Worm (Caenorhabditis elegans) whole organism, L4 larva: ENCODE measurements around the gene ZK632.12.

ENCODE experiments used
- F10B5.3 ChIP-seq: sonication (generic microtip); optimal IDR thresholded peaks from 2 replicates; lab custom pipeline; 2016; ENCODE audit warnings: mild to moderate bottlenecking, missing genetic modification characterization, missing compliant biosample characterization
- F37D6.2 ChIP-seq: sonication (generic microtip); optimal IDR thresholded peaks from 2 replicates; lab custom pipeline; 2016; ENCODE audit warnings: mild to moderate bottlenecking, missing genetic modification characterization, missing compliant biosample characterization
- R02D3.7 ChIP-seq: fragments of 150-350 bp; sonication (generic microtip); optimal IDR thresholded peaks from 3 replicates; lab custom pipeline; 2014; ENCODE audit warnings: missing biosample characterization, missing genetic modification characterization
- Y105C5A.15 ChIP-seq: fragments of 200-800 bp; sonication (Bioruptor generic); IDR thresholded peaks from 2 replicates; pipeline ENCODE4 v1.3.6; 2022; ENCODE audit warnings: missing genetic modification characterization, missing compliant biosample characterization
- Y48G9A.11 ChIP-seq: fragments of 200-800 bp; sonication (Bioruptor generic); IDR thresholded peaks from 2 replicates; pipeline ENCODE4 v1.3.6; 2022; ENCODE audit warnings: missing genetic modification reagents, missing genetic modification characterization, missing compliant biosample characterization
- Y75B8A.6 ChIP-seq: fragments of 200-800 bp; sonication (Bioruptor generic); IDR thresholded peaks from 2 replicates; pipeline ENCODE4 v1.3.6; 2022; ENCODE audit warnings: missing genetic modification reagents, missing genetic modification characterization, missing compliant biosample characterization
- aha-1 ChIP-seq: fragments of 150-350 bp; peaks from one replicate; lab custom pipeline; 2014; ENCODE audit warnings: missing biosample characterization, missing genetic modification characterization
- aly-2 ChIP-seq: sonication (generic microtip); optimal IDR thresholded peaks from 2 replicates; lab custom pipeline; 2018; ENCODE audit warnings: missing biosample characterization, missing genetic modification characterization
- arid-1 ChIP-seq: fragments of 200-800 bp; sonication (Bioruptor generic); conservative IDR thresholded peaks from 2 replicates; pipeline ENCODE4 v1.3.6; 2022; ENCODE audit warnings: missing genetic modification reagents, missing genetic modification characterization, missing compliant biosample characterization
- attf-4 ChIP-seq: sonication (generic microtip); optimal IDR thresholded peaks from 3 replicates; lab custom pipeline; 2017; ENCODE audit warnings: missing biosample characterization, missing genetic modification characterization
- ceh-62 ChIP-seq: sonication (generic microtip); optimal IDR thresholded peaks from 2 replicates; lab custom pipeline; 2017; ENCODE audit warnings: missing biosample characterization, missing genetic modification characterization
- ceh-82 ChIP-seq: sonication (generic microtip); optimal IDR thresholded peaks from 2 replicates; lab custom pipeline; 2017; ENCODE audit warnings: missing biosample characterization, missing genetic modification characterization
- ctbp-1 ChIP-seq: fragments of 200-800 bp; sonication (Bioruptor generic); IDR thresholded peaks from 2 replicates; pipeline ENCODE4 v1.3.6; 2022; ENCODE audit warnings: missing genetic modification reagents, missing genetic modification characterization, missing compliant biosample characterization
- daf-19 ChIP-seq: fragments of 200-800 bp; sonication (Bioruptor generic); conservative IDR thresholded peaks from 2 replicates; pipeline ENCODE4 v1.3.6; 2022; ENCODE audit warnings: missing genetic modification characterization, missing compliant biosample characterization
- daf-8 ChIP-seq: fragments of 200-800 bp; sonication (Bioruptor generic); IDR thresholded peaks from 2 replicates; pipeline ENCODE4 v1.3.6; 2022; ENCODE audit warnings: missing genetic modification characterization, missing compliant biosample characterization
- dmd-6 ChIP-seq: fragments of 200-800 bp; sonication (Bioruptor generic); IDR thresholded peaks from 2 replicates; pipeline ENCODE4 v1.3.6; 2022; ENCODE audit warnings: missing genetic modification reagents, missing genetic modification characterization, missing compliant biosample characterization
- dmd-9 ChIP-seq: fragments of 200-800 bp; sonication (Bioruptor generic); IDR thresholded peaks from 2 replicates; pipeline ENCODE4 v1.3.6; 2022; ENCODE audit warnings: missing genetic modification reagents, missing genetic modification characterization, missing compliant biosample characterization
- dpl-1 ChIP-seq: fragments of 150-350 bp; optimal IDR thresholded peaks from 2 replicates; lab custom pipeline; 2014; ENCODE audit warnings: missing biosample characterization, missing genetic modification reagents, missing genetic modification characterization
- egl-27 ChIP-seq: sonication (generic microtip); optimal IDR thresholded peaks from 3 replicates; lab custom pipeline; 2017; ENCODE audit warnings: missing biosample characterization, missing genetic modification reagents, missing genetic modification characterization
- egl-43 ChIP-seq: fragments of 200-800 bp; sonication (Bioruptor generic); IDR thresholded peaks from 2 replicates; pipeline ENCODE4 v1.3.6; 2022; ENCODE audit warnings: missing genetic modification reagents, missing genetic modification characterization, missing compliant biosample characterization
- fkh-10 ChIP-seq: fragments of 150-350 bp; optimal IDR thresholded peaks from 2 replicates; lab custom pipeline; 2014; ENCODE audit warnings: missing biosample characterization, missing genetic modification reagents, missing genetic modification characterization
- gei-8 ChIP-seq: fragments of 200-800 bp; sonication (Bioruptor generic); optimal IDR thresholded peaks from 2 replicates; lab custom pipeline; 2018; ENCODE audit warnings: mild to moderate bottlenecking, missing genetic modification characterization, missing compliant biosample characterization
- lim-7 ChIP-seq: fragments of 200-800 bp; sonication (Bioruptor generic); IDR thresholded peaks from 2 replicates; pipeline ENCODE4 v1.3.6; 2022; ENCODE audit warnings: missing genetic modification characterization, missing compliant biosample characterization
- lin-15B ChIP-seq: fragments of 150-350 bp; sonication (generic microtip); optimal IDR thresholded peaks from 3 replicates; lab custom pipeline; 2014; ENCODE audit warnings: missing biosample characterization, missing genetic modification characterization
- lin-29 ChIP-seq: fragments of 200-800 bp; sonication (Bioruptor generic); IDR thresholded peaks from 2 replicates; pipeline ENCODE4 v1.3.6; 2022; ENCODE audit warnings: missing genetic modification reagents, missing genetic modification characterization, missing compliant biosample characterization
- lin-38 ChIP-seq: fragments of 200-800 bp; sonication (Bioruptor generic); IDR thresholded peaks from 2 replicates; pipeline ENCODE4 v1.3.6; 2022; ENCODE audit warnings: missing genetic modification reagents, missing genetic modification characterization, missing compliant biosample characterization
- lin-39 ChIP-seq: fragments of 150-350 bp; optimal IDR thresholded peaks from 2 replicates; lab custom pipeline; 2014; ENCODE audit warnings: missing biosample characterization, missing genetic modification reagents, missing genetic modification characterization
- lsy-2 ChIP-seq, 2 experiments: fragments of 150-350 bp in 1 of 2; sonication (generic microtip) in 1 of 2; optimal IDR thresholded peaks; 2 replicates each; lab custom pipeline; 2014 to 2017; ENCODE audit warnings: missing biosample characterization in 2 of 2, missing genetic modification characterization in 2 of 2
- madf-5 ChIP-seq, 2 experiments: fragments of 200-800 bp; sonication (Bioruptor generic); IDR thresholded peaks; 2 replicates each; pipeline ENCODE4 v1.3.6; 2022; ENCODE audit warnings: missing compliant biosample characterization in 2 of 2, missing genetic modification characterization in 2 of 2
- madf-9 ChIP-seq: fragments of 200-800 bp; sonication (Bioruptor generic); conservative IDR thresholded peaks from 2 replicates; pipeline ENCODE4 v1.3.6; 2022; ENCODE audit warnings: missing genetic modification reagents, missing genetic modification characterization, missing compliant biosample characterization
- mes-2 ChIP-seq: sonication (generic microtip); optimal IDR thresholded peaks from 2 replicates; lab custom pipeline; 2016; ENCODE audit warnings: missing genotype, mild to moderate bottlenecking, missing genetic modification characterization, missing compliant biosample characterization; ENCODE audit not compliant: poor library complexity, severe bottlenecking
- mxl-2 ChIP-seq: fragments of 200-800 bp; sonication (Bioruptor generic); conservative IDR thresholded peaks from 2 replicates; pipeline ENCODE4 v1.3.6; 2022; ENCODE audit warnings: missing genetic modification reagents, missing genetic modification characterization, missing compliant biosample characterization
- nhr-10 ChIP-seq: fragments of 150-350 bp; optimal IDR thresholded peaks from 2 replicates; lab custom pipeline; 2014; ENCODE audit warnings: missing biosample characterization, missing genetic modification characterization
- nhr-28 ChIP-seq: fragments of 150-350 bp; optimal IDR thresholded peaks from 2 replicates; lab custom pipeline; 2014; ENCODE audit warnings: missing biosample characterization, missing genetic modification characterization
- nhr-41 ChIP-seq: fragments of 200-800 bp; sonication (Bioruptor generic); IDR thresholded peaks from 2 replicates; pipeline ENCODE4 v1.3.6; 2022; ENCODE audit warnings: missing genetic modification reagents, missing genetic modification characterization, missing compliant biosample characterization
- nhr-6 ChIP-seq: fragments of 150-350 bp; optimal IDR thresholded peaks from 2 replicates; lab custom pipeline; 2014; ENCODE audit warnings: missing biosample characterization, missing genetic modification characterization
- nhr-77 ChIP-seq: fragments of 150-350 bp; optimal IDR thresholded peaks from 2 replicates; lab custom pipeline; 2014; ENCODE audit warnings: missing biosample characterization, missing genetic modification characterization
- pha-4 ChIP-seq, 2 experiments: fragments of 150-350 bp in 1 of 2; fragments of 200-800 bp in 1 of 2; sonication (Bioruptor generic) in 1 of 2; IDR thresholded peaks in 1 of 2; optimal IDR thresholded peaks in 1 of 2; 2 replicates each; pipeline versions ENCODE4 v1.3.6 to Lab custom; 2014 to 2022; ENCODE audit warnings: missing genetic modification characterization in 2 of 2, missing genetic modification reagents in 2 of 2, missing biosample characterization in 1 of 2, missing compliant biosample characterization in 1 of 2
- php-3 ChIP-seq: fragments of 200-800 bp; sonication (Bioruptor generic); IDR thresholded peaks from 2 replicates; pipeline ENCODE4 v1.3.6; 2022; ENCODE audit warnings: missing genetic modification reagents, missing genetic modification characterization, missing compliant biosample characterization
- set-16 ChIP-seq: fragments of 200-800 bp; sonication (Bioruptor generic); IDR thresholded peaks from 2 replicates; pipeline ENCODE4 v1.3.6; 2022; ENCODE audit warnings: missing genetic modification reagents, missing genetic modification characterization, missing compliant biosample characterization
- skn-1 ChIP-seq: fragments of 150-350 bp; optimal IDR thresholded peaks from 2 replicates; lab custom pipeline; 2014; ENCODE audit warnings: missing biosample characterization, missing genetic modification characterization
- snpc-1.2 ChIP-seq: fragments of 200-800 bp; sonication (Bioruptor generic); IDR thresholded peaks from 2 replicates; pipeline ENCODE4 v1.3.6; 2022; ENCODE audit warnings: missing genetic modification reagents, missing genetic modification characterization, missing compliant biosample characterization
- tag-97 ChIP-seq: fragments of 200-800 bp; sonication (Bioruptor generic); IDR thresholded peaks from 2 replicates; pipeline ENCODE4 v1.3.6; 2022; ENCODE audit warnings: missing genetic modification characterization, missing compliant biosample characterization
- tra-1 ChIP-seq: fragments of 200-800 bp; sonication (Bioruptor generic); IDR thresholded peaks from 2 replicates; pipeline ENCODE4 v1.3.6; 2022; ENCODE audit warnings: missing genetic modification reagents, missing genetic modification characterization, missing compliant biosample characterization
- vab-7 ChIP-seq: fragments of 200-800 bp; sonication (Bioruptor generic); IDR thresholded peaks from 2 replicates; pipeline ENCODE4 v1.3.6; 2022; ENCODE audit warnings: missing genetic modification reagents, missing genetic modification characterization, missing compliant biosample characterization
- zag-1 ChIP-seq: fragments of 150-350 bp; optimal IDR thresholded peaks from 2 replicates; lab custom pipeline; 2014; ENCODE audit warnings: missing biosample characterization, missing genetic modification characterization
- zfp-2 ChIP-seq: sonication (generic microtip); optimal IDR thresholded peaks from 2 replicates; lab custom pipeline; 2016; ENCODE audit warnings: mild to moderate bottlenecking, missing genetic modification characterization, missing compliant biosample characterization
- zfp-3 ChIP-seq: fragments of 200-800 bp; sonication (Bioruptor generic); conservative IDR thresholded peaks from 2 replicates; pipeline ENCODE4 v1.3.6; 2022; ENCODE audit warnings: missing genetic modification reagents, missing genetic modification characterization, missing compliant biosample characterization
- zip-2 ChIP-seq: fragments of 150-350 bp; optimal IDR thresholded peaks from 2 replicates; lab custom pipeline; 2014; ENCODE audit warnings: missing biosample characterization, missing genetic modification characterization
- ztf-11 ChIP-seq: fragments of 150-350 bp; optimal IDR thresholded peaks from 2 replicates; lab custom pipeline; 2014; ENCODE audit warnings: missing biosample characterization, missing genetic modification characterization

ZK632.12 gene

DNA sequence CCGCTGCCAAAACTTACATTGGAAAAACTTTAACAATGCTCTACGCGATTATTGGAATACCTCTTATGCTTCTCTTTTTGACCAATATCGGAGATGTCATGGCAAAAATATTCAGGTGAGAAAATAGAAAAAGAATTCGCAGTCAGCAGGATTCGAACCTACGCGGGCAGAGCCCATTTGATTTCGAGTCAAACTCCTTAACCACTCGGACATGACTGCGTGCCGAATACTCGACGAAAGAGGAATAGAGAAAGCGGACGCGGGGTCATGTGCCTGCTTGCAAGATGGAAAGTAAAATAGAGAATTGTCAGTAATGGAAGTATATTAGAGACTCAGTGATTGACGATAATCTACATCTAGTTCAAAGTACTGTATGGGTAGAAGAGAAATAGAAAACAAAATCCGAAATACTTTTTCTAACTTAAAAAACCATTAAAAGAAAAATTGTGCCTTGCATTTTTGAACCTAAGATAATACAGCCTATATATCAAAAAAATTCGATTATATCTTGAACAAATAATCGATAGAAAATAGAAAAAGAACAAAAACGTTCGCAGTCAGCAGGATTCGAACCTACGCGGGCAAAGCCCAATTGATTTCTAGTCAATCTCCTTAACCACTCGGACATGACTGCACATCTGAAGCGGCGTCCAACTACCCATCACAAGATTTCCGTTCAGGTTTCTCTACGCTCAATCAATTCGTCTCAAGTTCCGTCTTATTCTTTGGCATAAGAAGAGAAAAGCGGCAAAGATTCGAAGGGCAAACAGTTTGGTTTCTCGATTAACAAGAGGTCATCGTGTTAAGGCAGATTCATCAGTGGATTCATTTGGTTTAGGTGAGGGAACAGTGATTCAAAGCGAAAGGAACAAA, 31.1 kb downstream of the ZK632.12 start:
- peak; percentile 44 for TF ChIP-seq F37D6.2 (tag; lab: Kevin White, UChicago)
- peak; percentile 82 for TF ChIP-seq lin-38 (GFP tag; lab: Robert Waterston, UW)
- peak; percentile 83 for TF ChIP-seq arid-1 (GFP tag; lab: Robert Waterston, UW)
- no peak for TF ChIP-seq ztf-11 (tag; lab: Kevin White, UChicago)
- no peak for TF ChIP-seq zfp-2 (tag; lab: Kevin White, UChicago)
- TF ChIP-seq madf-9 (GFP tag; lab: Robert Waterston, UW): peak; percentile 89
- TF ChIP-seq snpc-1.2 (GFP tag; lab: Robert Waterston, UW): peak; percentile 60; the same call in 1 of the 2 replicates
- TF ChIP-seq mes-2 (tag; lab: Kevin White, UChicago): peak; percentile 87
- no peak for TF ChIP-seq aly-2 (tag; lab: Kevin White, UChicago)
- no peak for TF ChIP-seq egl-27 (tag; lab: Kevin White, UChicago)
- TF ChIP-seq lin-39 (tag; lab: Kevin White, UChicago): no peak
- no peak for TF ChIP-seq lin-29
- peak; percentile 8 for TF ChIP-seq fkh-10 (GFP tag; lab: Kevin White, UChicago)
- TF ChIP-seq F10B5.3: no peak
- TF ChIP-seq skn-1 (tag; lab: Kevin White, UChicago): no peak
- peak; percentile 84 for TF ChIP-seq nhr-41 (GFP tag; lab: Robert Waterston, UW)
- TF ChIP-seq nhr-6 (tag; lab: Kevin White, UChicago): no peak
- TF ChIP-seq zip-2: peak; percentile 5
- TF ChIP-seq lim-7 (GFP tag; lab: Robert Waterston, UW): peak; percentile 96
- TF ChIP-seq Y48G9A.11: peak; percentile 65; the same call in 1 of the 2 replicates
- TF ChIP-seq lin-15B (tag; lab: Kevin White, UChicago): no peak
- peak; percentile 73 for TF ChIP-seq php-3 (GFP tag; lab: Robert Waterston, UW)
- peak; percentile 76 for TF ChIP-seq ctbp-1 (GFP tag; lab: Robert Waterston, UW)
- TF ChIP-seq zag-1 (tag; lab: Kevin White, UChicago): no peak
- TF ChIP-seq madf-5 (GFP tag; IDR thresholded peaks at IDR 0.05; lab: Robert Waterston, UW): peak; percentile 55 to 71; a peak in 1 of 4 replicates
- 0 out of 2 replicates have a peak, but pooled peaks have one; percentile 35 for TF ChIP-seq daf-19 (GFP tag; lab: Robert Waterston, UW)
- peak in 1 of 2 experiments; percentile 49 for TF ChIP-seq lsy-2 (tag; optimal IDR thresholded peaks at IDR 0.05; lab: Kevin White, UChicago)
- no peak for TF ChIP-seq ceh-62
- TF ChIP-seq dmd-9 (GFP tag; lab: Robert Waterston, UW): peak; percentile 86
- no peak for TF ChIP-seq attf-4 (tag; lab: Kevin White, UChicago)
- no peak for TF ChIP-seq Y75B8A.6 (GFP tag; lab: Robert Waterston, UW)
- TF ChIP-seq mxl-2 (GFP tag; lab: Robert Waterston, UW): peak; percentile 75; the same call in 1 of the 2 replicates
- TF ChIP-seq tag-97: no peak
- peak; percentile 94 for TF ChIP-seq egl-43 (GFP tag; lab: Robert Waterston, UW)
- TF ChIP-seq vab-7: peak; percentile 88
- TF ChIP-seq Y105C5A.15 (GFP tag; lab: Robert Waterston, UW): peak; percentile 92
- peak; percentile 71 for TF ChIP-seq zfp-3
- peak; percentile 81; the same call in 1 of the 2 replicates for TF ChIP-seq pha-4 (GFP tag; IDR thresholded peaks at IDR 0.05; lab: Robert Waterston, UW)
- TF ChIP-seq pha-4 (tag; optimal IDR thresholded peaks at IDR 0.05; lab: Kevin White, UChicago): no peak
- TF ChIP-seq dmd-6 (GFP tag; lab: Robert Waterston, UW): peak; percentile 71
- TF ChIP-seq tra-1 (GFP tag; lab: Robert Waterston, UW): peak; percentile 84
- TF ChIP-seq nhr-77 (tag; lab: Kevin White, UChicago): peak; percentile 4
- peak; percentile 78 for TF ChIP-seq gei-8 (GFP tag; lab: Kevin White, UChicago)
- no peak for TF ChIP-seq R02D3.7 (tag; lab: Kevin White, UChicago)
- peak; percentile 37 for TF ChIP-seq dpl-1 (GFP tag; lab: Kevin White, UChicago)
- TF ChIP-seq daf-8: no peak
- no peak for TF ChIP-seq set-16 (GFP tag; lab: Robert Waterston, UW)
- no peak for TF ChIP-seq nhr-28 (tag; lab: Kevin White, UChicago)
- TF ChIP-seq ceh-82 (tag; lab: Kevin White, UChicago): no peak
- TF ChIP-seq aha-1: peak; percentile 75
- TF ChIP-seq nhr-10: no peak
